Worm (Caenorhabditis elegans) whole organism, L3 larva: ENCODE data around the gene tsen-2.

Source experiments
- R02D3.7 ChIP-seq: fragments of 150-350 bp; optimal IDR thresholded peaks from 2 replicates; lab custom pipeline; 2014; ENCODE audit warnings: missing biosample characterization, missing genetic modification characterization
- ZK546.5 ChIP-seq: sonication (generic microtip); optimal IDR thresholded peaks from 2 replicates; lab custom pipeline; 2017; ENCODE audit warnings: missing biosample characterization, missing genetic modification characterization
- aly-2 ChIP-seq: fragments of 150-350 bp; optimal IDR thresholded peaks from 2 replicates; lab custom pipeline; 2014; ENCODE audit warnings: missing biosample characterization, missing genetic modification characterization
- ama-1 ChIP-seq: fragments of 150-350 bp; optimal IDR thresholded peaks from 2 replicates; lab custom pipeline; 2018
- ceh-28 ChIP-seq: fragments of 150-350 bp; optimal IDR thresholded peaks from 2 replicates; lab custom pipeline; 2014; ENCODE audit warnings: missing biosample characterization, missing genetic modification reagents, missing genetic modification characterization
- ceh-82 ChIP-seq: fragments of 150-350 bp; optimal IDR thresholded peaks from 2 replicates; lab custom pipeline; 2014; ENCODE audit warnings: missing biosample characterization, missing genetic modification characterization
- ceh-9 ChIP-seq: sonication (generic microtip); optimal IDR thresholded peaks from 2 replicates; lab custom pipeline; 2018; ENCODE audit warnings: missing biosample characterization, missing genetic modification characterization
- daf-12 ChIP-seq: fragments of 150-350 bp; optimal IDR thresholded peaks from 2 replicates; lab custom pipeline; 2014; ENCODE audit warnings: missing biosample characterization, missing genetic modification reagents, missing genetic modification characterization
- elt-1 ChIP-seq: fragments of 150-350 bp; optimal IDR thresholded peaks from 2 replicates; lab custom pipeline; 2014; ENCODE audit warnings: missing biosample characterization, missing genetic modification characterization
- elt-2 ChIP-seq: sonication (generic microtip); optimal IDR thresholded peaks from 2 replicates; lab custom pipeline; 2016; ENCODE audit warnings: missing genetic modification reagents, mild to moderate bottlenecking, missing genetic modification characterization, missing compliant biosample characterization
- eor-1 ChIP-seq, 2 experiments: fragments of 150-350 bp; optimal IDR thresholded peaks; 2 replicates each; lab custom pipeline; 2014 to 2018; ENCODE audit warnings: missing biosample characterization in 2 of 2, missing genetic modification characterization in 2 of 2
- fkh-10 ChIP-seq: sonication (generic microtip); optimal IDR thresholded peaks from 2 replicates; lab custom pipeline; 2017; ENCODE audit warnings: missing biosample characterization, missing genetic modification reagents, missing genetic modification characterization
- fkh-2 ChIP-seq: fragments of 150-350 bp; optimal IDR thresholded peaks from 2 replicates; lab custom pipeline; 2014; ENCODE audit warnings: missing biosample characterization, missing genetic modification reagents, missing genetic modification characterization
- fos-1 ChIP-seq: fragments of 150-350 bp; optimal IDR thresholded peaks from 2 replicates; lab custom pipeline; 2014; ENCODE audit warnings: missing biosample characterization, missing genetic modification characterization
- hmg-11 ChIP-seq: sonication (generic microtip); optimal IDR thresholded peaks from 2 replicates; lab custom pipeline; 2016; ENCODE audit warnings: missing genetic modification characterization, missing compliant biosample characterization
- jun-1 ChIP-seq: fragments of 150-350 bp; optimal IDR thresholded peaks from 2 replicates; lab custom pipeline; 2014; ENCODE audit warnings: missing biosample characterization, missing genetic modification reagents, missing genetic modification characterization
- lin-15B ChIP-seq: fragments of 150-350 bp; optimal IDR thresholded peaks from 2 replicates; lab custom pipeline; 2014; ENCODE audit warnings: missing biosample characterization, missing genetic modification characterization
- lin-39 ChIP-seq: fragments of 150-350 bp; optimal IDR thresholded peaks from 2 replicates; lab custom pipeline; 2018; ENCODE audit warnings: missing biosample characterization, missing genetic modification reagents, missing genetic modification characterization
- lsy-12 ChIP-seq: sonication (generic microtip); optimal IDR thresholded peaks from 2 replicates; lab custom pipeline; 2016; ENCODE audit warnings: mild to moderate bottlenecking, missing genetic modification characterization, missing compliant biosample characterization
- mdl-1 ChIP-seq: fragments of 150-350 bp; optimal IDR thresholded peaks from 2 replicates; lab custom pipeline; 2014; ENCODE audit warnings: missing biosample characterization, missing genetic modification characterization
- mml-1 ChIP-seq: fragments of 150-350 bp; sonication (generic microtip); optimal IDR thresholded peaks from 3 replicates; lab custom pipeline; 2014; ENCODE audit warnings: missing biosample characterization, missing genetic modification characterization
- nfya-1 ChIP-seq: sonication (generic microtip); optimal IDR thresholded peaks from 2 replicates; lab custom pipeline; 2017; ENCODE audit warnings: missing genetic modification characterization, mild to moderate bottlenecking, missing compliant biosample characterization, antibody characterized with exemption, moderate library complexity; ENCODE audit not compliant: insufficient read depth
- nhr-11 ChIP-seq: fragments of 150-350 bp; optimal IDR thresholded peaks from 2 replicates; lab custom pipeline; 2014; ENCODE audit warnings: missing biosample characterization, missing genetic modification characterization
- nhr-23 ChIP-seq: fragments of 150-350 bp; optimal IDR thresholded peaks from 2 replicates; lab custom pipeline; 2014; ENCODE audit warnings: missing biosample characterization, missing genetic modification reagents, missing genetic modification characterization
- nhr-237 ChIP-seq: fragments of 150-350 bp; optimal IDR thresholded peaks from 2 replicates; lab custom pipeline; 2014; ENCODE audit warnings: missing biosample characterization, missing genetic modification characterization
- nhr-25 ChIP-seq: sonication (generic microtip); optimal IDR thresholded peaks from 2 replicates; lab custom pipeline; 2017; ENCODE audit warnings: missing biosample characterization, missing genetic modification characterization
- nhr-43 ChIP-seq: sonication (generic microtip); optimal IDR thresholded peaks from 2 replicates; lab custom pipeline; 2016; ENCODE audit warnings: mild to moderate bottlenecking, missing genetic modification characterization, missing compliant biosample characterization; ENCODE audit not compliant: poor library complexity, severe bottlenecking
- nhr-67 ChIP-seq: fragments of 150-350 bp; optimal IDR thresholded peaks from 2 replicates; lab custom pipeline; 2014; ENCODE audit warnings: missing biosample characterization, missing genetic modification characterization
- nhr-76 ChIP-seq: fragments of 150-350 bp; sonication (generic microtip); optimal IDR thresholded peaks from 5 replicates; lab custom pipeline; 2014; ENCODE audit warnings: missing biosample characterization, missing genetic modification characterization
- pha-4 ChIP-seq: fragments of 150-350 bp; optimal IDR thresholded peaks from 2 replicates; lab custom pipeline; 2014; ENCODE audit warnings: missing biosample characterization, missing genetic modification reagents, missing genetic modification characterization
- pqm-1 ChIP-seq: fragments of 150-350 bp; optimal IDR thresholded peaks from 2 replicates; lab custom pipeline; 2017; ENCODE audit warnings: missing biosample characterization, missing genetic modification characterization, inconsistent platforms
- sea-2 ChIP-seq: fragments of 150-350 bp; sonication (generic microtip); optimal IDR thresholded peaks from 4 replicates; lab custom pipeline; 2014; ENCODE audit warnings: missing biosample characterization, missing genetic modification reagents, missing genetic modification characterization
- skn-1 ChIP-seq: fragments of 150-350 bp; optimal IDR thresholded peaks from 2 replicates; lab custom pipeline; 2014; ENCODE audit warnings: missing biosample characterization, missing genetic modification characterization
- snpc-4 ChIP-seq: fragments of 150-350 bp; optimal IDR thresholded peaks from 2 replicates; lab custom pipeline; 2014; ENCODE audit warnings: missing biosample characterization, missing genetic modification characterization
- tbx-2 ChIP-seq: sonication (generic microtip); optimal IDR thresholded peaks from 2 replicates; lab custom pipeline; 2016; ENCODE audit warnings: mild to moderate bottlenecking, missing genetic modification characterization, missing compliant biosample characterization
- unc-39 ChIP-seq: sonication (generic microtip); optimal IDR thresholded peaks from 4 replicates; lab custom pipeline; 2017; ENCODE audit warnings: missing biosample characterization, missing genetic modification characterization
- unc-62 ChIP-seq: fragments of 150-350 bp; sonication (generic microtip); optimal IDR thresholded peaks from 4 replicates; lab custom pipeline; 2014; ENCODE audit warnings: missing biosample characterization, missing genetic modification reagents, missing genetic modification characterization
- zag-1 ChIP-seq: fragments of 150-350 bp; optimal IDR thresholded peaks from 2 replicates; lab custom pipeline; 2014; ENCODE audit warnings: missing biosample characterization, missing genetic modification characterization
- ztf-11 ChIP-seq: fragments of 150-350 bp; optimal IDR thresholded peaks from 2 replicates; lab custom pipeline; 2014; ENCODE audit warnings: missing biosample characterization, missing genetic modification characterization

The tsen-2 gene

ce11 chrIII:11898169-11898568 is at the start of gene tsen-2:
Gene tsen-2, minus strand, starts transcription at chrIII:11898269.
- TF ChIP-seq ceh-28 (tag; lab: Kevin White, UChicago) (no peak), snpc-4 (no peak), fkh-10 (GFP tag; lab: Kevin White, UChicago) (no peak), mml-1 (tag; lab: Kevin White, UChicago) (no peak), ceh-9 (no peak), fkh-2 (tag; lab: Kevin White, UChicago) (no peak), elt-1 (no peak), skn-1 (tag; lab: Kevin White, UChicago) (no peak), eor-1 (tag; optimal IDR thresholded peaks at IDR 0.05; lab: Kevin White, UChicago) (no peak)

- TF ChIP-seq pha-4 (peak; percentile 94), fkh-10 (GFP tag; lab: Kevin White, UChicago) (no peak), zag-1 (tag; lab: Kevin White, UChicago) (no peak), daf-12 (tag; lab: Kevin White, UChicago) (no peak), nhr-76 (tag; lab: Kevin White, UChicago) (no peak), ztf-11 (tag; lab: Kevin White, UChicago) (no peak), ama-1 (no peak), mdl-1 (no peak), elt-2 (tag; lab: Kevin White, UChicago) (peak; percentile 51), unc-39 (no peak), fos-1 (no peak), mml-1 (tag; lab: Kevin White, UChicago) (no peak), pqm-1 (peak; percentile 76), jun-1 (tag; lab: Kevin White, UChicago) (no peak), nhr-237 (tag; lab: Kevin White, UChicago) (no peak), snpc-4 (no peak), hmg-11 (tag; lab: Kevin White, UChicago) (peak; percentile 27), nhr-11 (tag; lab: Kevin White, UChicago) (no peak), elt-1 (no peak), nfya-1 (tag; lab: Kevin White, UChicago) (peak; percentile 21), aly-2 (tag; lab: Kevin White, UChicago) (no peak)
Observed at ce11 chrIII:11947527-11947926, 49.5 kb upstream of the tsen-2 start.

- TF ChIP-seq nfya-1 (tag; lab: Kevin White, UChicago) = peak; percentile 71
- no peak for TF ChIP-seq fos-1
Observed at ce11 chrIII:11946973-11947372, 48.9 kb upstream of the tsen-2 start, which contains the start of gene Y56A3A.7. Gene Y56A3A.7, minus strand, starts transcription at chrIII:11947019.

ce11 chrIII:11946062-11946749 is 48.1 kb upstream of the tsen-2 start:
- peak; percentile 17 for TF ChIP-seq ceh-82 (tag; lab: Kevin White, UChicago)
- TF ChIP-seq unc-62 (GFP tag; lab: Kevin White, UChicago) = no peak
- peak; percentile 77 for TF ChIP-seq snpc-4
- peak; percentile 63 for TF ChIP-seq lin-39 (tag; lab: Kevin White, UChicago)
- no peak for TF ChIP-seq nhr-11 (tag; lab: Kevin White, UChicago)
- TF ChIP-seq nhr-43 = peak; percentile 96
- TF ChIP-seq ama-1 = peak; percentile 6
- TF ChIP-seq nhr-76 (tag; lab: Kevin White, UChicago) = no peak
- TF ChIP-seq lin-15B (tag; lab: Kevin White, UChicago) = peak; percentile 90
- peak; percentile 72 for TF ChIP-seq pha-4
- TF ChIP-seq R02D3.7 (tag; lab: Kevin White, UChicago) = peak; percentile 40
- peak; percentile 84 for TF ChIP-seq fkh-10 (GFP tag; lab: Kevin White, UChicago)
- no peak for TF ChIP-seq ztf-11 (tag; lab: Kevin White, UChicago)
- no peak for TF ChIP-seq pqm-1
- TF ChIP-seq skn-1 (tag; lab: Kevin White, UChicago) = peak; percentile 41
- peak; percentile 95 for TF ChIP-seq nfya-1 (tag; lab: Kevin White, UChicago)
- no peak for TF ChIP-seq ZK546.5 (tag; lab: Kevin White, UChicago)
- peak; percentile 65 for TF ChIP-seq hmg-11 (tag; lab: Kevin White, UChicago)
- TF ChIP-seq fos-1 = no peak
- peak; percentile 86 for TF ChIP-seq nhr-23 (tag; lab: Kevin White, UChicago)
- TF ChIP-seq sea-2 (GFP tag; lab: Kevin White, UChicago) = no peak
- TF ChIP-seq tbx-2 (tag; lab: Kevin White, UChicago) = peak; percentile 63
- TF ChIP-seq eor-1 (tag; optimal IDR thresholded peaks at IDR 0.05; lab: Kevin White, UChicago) = peak in 1 of 2 experiments; percentile 74
- peak; percentile 46 for TF ChIP-seq nhr-25
- no peak for TF ChIP-seq unc-39
- TF ChIP-seq lsy-12 (tag; lab: Kevin White, UChicago) = peak; percentile 88
- no peak for TF ChIP-seq nhr-67 (tag; lab: Kevin White, UChicago)
